Worm (Caenorhabditis elegans) whole organism, L2 larva: ENCODE data around the gene col-107.

Experiments
- C34F6.9 ChIP-seq: fragments of 150-350 bp; optimal IDR thresholded peaks from 2 replicates; lab custom pipeline; 2014; ENCODE audit warnings: missing biosample characterization, missing genetic modification characterization
- aly-2 ChIP-seq: fragments of 150-350 bp; optimal IDR thresholded peaks from 2 replicates; lab custom pipeline; 2014; ENCODE audit warnings: missing biosample characterization, missing genetic modification characterization
- ama-1 ChIP-seq: fragments of 150-350 bp; optimal IDR thresholded peaks from 2 replicates; lab custom pipeline; 2018; ENCODE audit warnings: inconsistent platforms
- blmp-1 ChIP-seq: sonication (generic microtip); optimal IDR thresholded peaks from 2 replicates; lab custom pipeline; 2017; ENCODE audit warnings: missing genetic modification characterization, mild to moderate bottlenecking, missing compliant biosample characterization, antibody characterized with exemption, moderate library complexity; ENCODE audit not compliant: insufficient read depth
- lin-11 ChIP-seq: fragments of 150-350 bp; sonication (generic microtip); optimal IDR thresholded peaks from 2 replicates; lab custom pipeline; 2014; ENCODE audit warnings: missing biosample characterization, missing genetic modification characterization, inconsistent platforms, mixed read lengths
- mdl-1 ChIP-seq, 2 experiments: fragments of 150-350 bp in 1 of 2; sonication (generic microtip) in 1 of 2; optimal IDR thresholded peaks; 2 replicates each; lab custom pipeline; 2017; ENCODE audit warnings: missing biosample characterization in 2 of 2, missing genetic modification characterization in 2 of 2
- nhr-11 ChIP-seq: fragments of 150-350 bp; optimal IDR thresholded peaks from 2 replicates; lab custom pipeline; 2014; ENCODE audit warnings: missing biosample characterization, missing genetic modification characterization
- nhr-237 ChIP-seq: fragments of 150-350 bp; optimal IDR thresholded peaks from 2 replicates; lab custom pipeline; 2014; ENCODE audit warnings: missing biosample characterization, missing genetic modification characterization
- nhr-6 ChIP-seq: fragments of 150-350 bp; optimal IDR thresholded peaks from 2 replicates; lab custom pipeline; 2014; ENCODE audit warnings: missing biosample characterization, missing genetic modification characterization
- nhr-77 ChIP-seq: fragments of 150-350 bp; optimal IDR thresholded peaks from 2 replicates; lab custom pipeline; 2014; ENCODE audit warnings: missing biosample characterization, missing genetic modification characterization
- unc-62 ChIP-seq: fragments of 150-350 bp; optimal IDR thresholded peaks from 2 replicates; lab custom pipeline; 2014; ENCODE audit warnings: missing biosample characterization, missing genetic modification reagents, missing genetic modification characterization
- zag-1 ChIP-seq: fragments of 150-350 bp; optimal IDR thresholded peaks from 2 replicates; lab custom pipeline; 2014; ENCODE audit warnings: missing biosample characterization, missing genetic modification characterization
- ztf-11 ChIP-seq: sonication (generic microtip); optimal IDR thresholded peaks from 2 replicates; lab custom pipeline; 2017; ENCODE audit warnings: missing biosample characterization, missing genetic modification characterization
- ztf-4 ChIP-seq: fragments of 150-350 bp; optimal IDR thresholded peaks from 2 replicates; lab custom pipeline; 2014; ENCODE audit warnings: missing biosample characterization, missing genetic modification characterization

DNA sequence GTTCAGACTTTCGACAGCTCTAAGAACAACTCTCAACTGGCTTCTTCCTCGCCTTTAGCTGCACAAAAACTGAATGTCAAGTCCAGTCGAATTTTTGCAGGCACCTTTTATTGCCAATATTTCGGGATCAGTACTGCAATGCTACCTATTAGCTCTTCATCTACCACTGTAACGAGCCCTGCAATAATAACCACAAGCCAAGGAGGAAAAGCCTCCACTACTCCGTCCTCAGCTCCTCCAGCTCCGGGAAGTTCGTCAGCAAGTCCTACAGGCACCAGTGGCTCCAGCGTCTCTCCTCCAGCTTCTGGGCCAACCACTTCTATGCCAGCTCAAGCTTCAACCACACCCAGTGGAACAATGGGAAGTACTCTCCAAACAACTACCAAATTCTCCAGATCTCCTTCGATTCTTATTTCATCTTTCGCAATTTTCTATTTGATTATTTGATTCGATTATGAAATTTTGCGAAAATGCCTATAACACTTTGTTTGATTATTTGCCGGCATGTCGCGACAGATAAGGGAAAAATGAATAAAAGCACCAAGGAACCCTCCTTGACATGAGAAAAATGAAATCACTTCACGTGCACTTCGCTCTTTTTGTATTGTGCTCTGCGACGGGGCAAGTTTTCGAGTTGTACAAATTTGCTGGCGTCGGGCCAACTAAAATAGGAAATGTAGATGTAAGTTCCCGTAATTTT lies 6.7 kb downstream of the col-107 start, which contains the start of gene C34H4.1:
- TF ChIP-seq nhr-11 (tag; lab: Kevin White, UChicago): no peak
- no peak for TF ChIP-seq ama-1 (lab: Kevin White, UChicago)
- TF ChIP-seq nhr-237 (tag; lab: Kevin White, UChicago): no peak
- TF ChIP-seq ztf-4 (tag; lab: Kevin White, UChicago): no peak
- TF ChIP-seq unc-62 (GFP tag; lab: Kevin White, UChicago): no peak
- no peak for TF ChIP-seq C34F6.9 (tag; lab: Kevin White, UChicago)
- TF ChIP-seq blmp-1 (tag; lab: Kevin White, UChicago): no peak
- no peak for TF ChIP-seq aly-2 (tag; lab: Kevin White, UChicago)
- no peak for TF ChIP-seq zag-1 (tag; lab: Kevin White, UChicago)
- no peak for TF ChIP-seq lin-11
- no peak for TF ChIP-seq nhr-6 (tag; lab: Kevin White, UChicago)
- TF ChIP-seq nhr-77 (tag; lab: Kevin White, UChicago): no peak
- no peak for TF ChIP-seq ztf-11 (tag; lab: Kevin White, UChicago)
- TF ChIP-seq mdl-1 (tag; optimal IDR thresholded peaks at IDR 0.05; lab: Kevin White, UChicago): no peak
